Worm (Caenorhabditis elegans): ENCODE data around the gene Y37D8A.6.

DNA sequence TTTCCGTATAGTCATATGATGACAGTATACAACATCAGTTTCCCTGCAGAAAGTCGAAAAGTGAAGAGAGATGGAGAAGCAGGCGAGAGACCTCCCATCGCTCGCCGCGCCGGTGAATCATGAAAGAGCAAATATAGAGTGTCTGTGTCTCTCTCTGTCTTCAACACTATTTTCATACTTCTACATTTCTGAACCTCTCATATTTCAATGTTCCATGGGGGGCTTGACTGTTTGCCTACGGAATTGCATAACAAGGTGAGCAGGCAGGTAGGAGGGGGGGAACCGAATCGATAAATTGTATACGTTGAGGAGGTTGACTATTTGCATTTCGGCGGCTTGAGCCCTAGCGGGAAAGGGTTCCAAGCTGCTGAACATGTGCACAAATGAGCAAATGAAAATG is 49.8 kb upstream of the Y37D8A.6 start:
- no peak for TF ChIP-seq him-1 (tag; optimal IDR thresholded peaks at IDR 0.05)
- no peak for TF ChIP-seq dao-5 (tag; optimal IDR thresholded peaks at IDR 0.05)
